Fruit fly (Drosophila melanogaster): ENCODE results near the gene Acbp4.

The Acbp4 gene

DNA sequence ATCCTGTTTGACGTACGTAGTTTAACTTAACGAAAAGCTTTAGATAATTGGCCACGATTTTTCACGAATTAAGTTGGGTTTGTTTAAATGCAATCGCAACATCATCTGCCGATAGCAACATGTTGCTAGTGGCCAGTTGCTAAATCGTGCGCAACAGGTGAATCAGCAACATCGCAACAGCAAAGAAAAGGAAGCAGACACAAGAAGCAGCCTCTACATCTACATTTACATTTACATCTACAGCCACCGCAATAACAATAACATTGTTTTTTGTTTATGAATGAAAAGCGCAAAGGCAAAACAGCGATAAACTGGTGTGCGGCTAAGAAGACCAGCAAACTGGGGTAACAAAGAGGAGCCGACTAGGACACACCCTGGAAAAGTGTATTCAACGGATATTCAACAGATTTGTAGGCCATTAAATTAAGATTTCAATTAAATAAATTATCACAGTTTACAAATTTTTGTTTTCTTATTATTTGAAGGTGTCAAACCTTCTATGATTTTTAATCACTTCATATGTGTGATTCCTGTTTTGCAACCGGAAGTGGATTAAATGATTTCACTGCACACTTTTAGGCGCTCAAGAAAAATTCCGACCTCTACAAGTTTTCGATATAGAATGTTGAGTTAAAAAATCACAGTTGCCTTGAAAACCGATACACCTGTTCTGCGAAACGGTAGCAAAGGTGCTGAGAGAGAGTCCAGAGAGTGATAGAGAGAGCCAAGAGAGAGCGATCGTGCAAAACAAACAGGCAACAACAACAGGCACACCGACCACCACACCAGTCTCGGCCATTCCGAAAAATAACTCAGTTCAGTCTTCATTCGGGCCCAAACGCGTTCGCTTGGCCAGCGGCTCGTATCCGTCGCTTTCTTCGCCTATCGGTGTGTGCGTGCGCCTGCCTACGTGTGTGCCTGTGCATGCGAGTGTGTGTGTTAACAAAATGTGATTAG, 5.9 kb upstream of the Acbp4 start, which contains the start of gene melt (continued):
- peak; percentile 77 for TF ChIP-seq CG17359 (tag; optimal IDR thresholded peaks at IDR 0.05)
- no peak for TF ChIP-seq inv (GFP tag; IDR thresholded peaks at IDR 0.05; ENCODE audit: partially characterized antibody)
- peak; percentile 74 for TF ChIP-seq da (GFP tag; optimal IDR thresholded peaks at IDR 0.05)
- peak; percentile 66; the same call in 1 of the 3 replicates for TF ChIP-seq Aef1 (GFP tag; IDR thresholded peaks at IDR 0.05)
- peak; percentile 77 for TF ChIP-seq jing (GFP tag; optimal IDR thresholded peaks at IDR 0.05)
- TF ChIP-seq CG9727 (GFP tag; optimal IDR thresholded peaks at IDR 0.05): peak; percentile 95
- peak; percentile 79 for TF ChIP-seq cg (GFP tag; optimal IDR thresholded peaks at IDR 0.05)
- no peak for TF ChIP-seq Dll (GFP tag; IDR thresholded peaks at IDR 0.05; ENCODE audit: partially characterized antibody)
- peak; percentile 60 for TF ChIP-seq CG10366 (GFP tag; IDR thresholded peaks at IDR 0.05)
- TF ChIP-seq Opbp (GFP tag; IDR thresholded peaks at IDR 0.05; ENCODE audit: partially characterized antibody): 0 out of 3 replicates have a peak, but pooled peaks have one; percentile 60
- no peak for TF ChIP-seq YL-1 (GFP tag; optimal IDR thresholded peaks at IDR 0.05)
- TF ChIP-seq Sin3A (optimal IDR thresholded peaks at IDR 0.05): no peak
- TF ChIP-seq ssp (GFP tag; IDR thresholded peaks at IDR 0.05): peak; percentile 85
- TF ChIP-seq CG9609 (GFP tag; optimal IDR thresholded peaks at IDR 0.05): peak; percentile 82
- peak; percentile 54; the same call in 1 of the 3 replicates for TF ChIP-seq mld (GFP tag; IDR thresholded peaks at IDR 0.05; ENCODE audit: partially characterized antibody)
- TF ChIP-seq odd (GFP tag; optimal IDR thresholded peaks at IDR 0.05): peak; percentile 78
- peak; percentile 51; the same call in 1 of the 2 replicates for TF ChIP-seq CG11247 (GFP tag; IDR thresholded peaks at IDR 0.05)
- peak; percentile 79 for TF ChIP-seq disco-r (GFP tag; optimal IDR thresholded peaks at IDR 0.05)
- TF ChIP-seq MESR4 (GFP tag; optimal IDR thresholded peaks at IDR 0.05): no peak
- peak; percentile 68 for TF ChIP-seq CG3838 (GFP tag; optimal IDR thresholded peaks at IDR 0.05)
- TF ChIP-seq HLH3B (GFP tag; IDR thresholded peaks at IDR 0.05): no peak; the same call in 1 of the 2 replicates
- peak; percentile 56 for TF ChIP-seq amos (GFP tag; IDR thresholded peaks at IDR 0.05; ENCODE audit: partially characterized antibody)
- peak; percentile 93 for TF ChIP-seq CG2712 (tag; optimal IDR thresholded peaks at IDR 0.05)
- peak; percentile 82 for TF ChIP-seq CG4404 (GFP tag; IDR thresholded peaks at IDR 0.05)
- peak; percentile 23 for TF ChIP-seq Elba2 (GFP tag; optimal IDR thresholded peaks at IDR 0.05)
- TF ChIP-seq z (GFP tag; IDR thresholded peaks at IDR 0.05): peak; percentile 45; the same call in 1 of the 3 replicates
- TF ChIP-seq Oli (tag; optimal IDR thresholded peaks at IDR 0.05): peak; percentile 93
- peak; percentile 75 for TF ChIP-seq CG34376 (GFP tag; optimal IDR thresholded peaks at IDR 0.05)
- peak; percentile 81 for TF ChIP-seq CG15601 (tag; optimal IDR thresholded peaks at IDR 0.05)
- peak; percentile 52 for TF ChIP-seq CG4617 (GFP tag; optimal IDR thresholded peaks at IDR 0.05; ENCODE audit: borderline replicate concordance)
- TF ChIP-seq CG17612 (GFP tag; IDR thresholded peaks at IDR 0.05): peak; percentile 73; the same call in 1 of the 2 replicates
- peak; percentile 33; the same call in 1 of the 3 replicates for TF ChIP-seq vnd (GFP tag; IDR thresholded peaks at IDR 0.05; ENCODE audit: partially characterized antibody)
- peak; percentile 64 for TF ChIP-seq CG17328 (GFP tag; IDR thresholded peaks at IDR 0.05)
- peak; percentile 75 for TF ChIP-seq Nf-YC (tag; optimal IDR thresholded peaks at IDR 0.05)
- TF ChIP-seq CG4730 (GFP tag; IDR thresholded peaks at IDR 0.05): peak; percentile 64
- peak; percentile 33; the same call in 1 of the 2 replicates for TF ChIP-seq ham (GFP tag; IDR thresholded peaks at IDR 0.05)
- TF ChIP-seq Ssrp (tag; optimal IDR thresholded peaks at IDR 0.05): peak; percentile 89
- TF ChIP-seq Nf-YB (GFP tag; optimal IDR thresholded peaks at IDR 0.05): peak; percentile 78
- peak; percentile 84 for TF ChIP-seq Mes4 (GFP tag; optimal IDR thresholded peaks at IDR 0.05)
- TF ChIP-seq ATbp (GFP tag; optimal IDR thresholded peaks at IDR 0.05): peak; percentile 81
- TF ChIP-seq CG32772 (GFP tag; IDR thresholded peaks at IDR 0.05): peak; percentile 55
- TF ChIP-seq CG4854 (GFP tag; optimal IDR thresholded peaks at IDR 0.05): peak; percentile 82
- TF ChIP-seq gce (GFP tag; IDR thresholded peaks at IDR 0.05): peak; percentile 35; the same call in 1 of the 3 replicates
- peak; percentile 56 for TF ChIP-seq Drgx (GFP tag; IDR thresholded peaks at IDR 0.05)
- peak; percentile 67 for TF ChIP-seq Ada2b (GFP tag; IDR thresholded peaks at IDR 0.05)
- TF ChIP-seq CG6813 (GFP tag; optimal IDR thresholded peaks at IDR 0.05): peak; percentile 74
- peak; percentile 90 for TF ChIP-seq CG7786 (GFP tag; optimal IDR thresholded peaks at IDR 0.05)

Measured in whole organism, embryonic.